Fruit fly (Drosophila melanogaster): ENCODE measurements around the gene laf.

dm6 chr3R:4866916-4867315 is 11.4 kb downstream of the laf start:
- TF ChIP-seq CTCF (optimal IDR thresholded peaks at IDR 0.05) (no peak), CG8478 (optimal IDR thresholded peaks at IDR 0.05) (no peak)

All from S2 (cell line).